Fruit fly (Drosophila melanogaster) whole organism, embryonic: Measurements from ENCODE around the gene CG17202.
A peak's percentile ranks its signal among the peaks of the same experiment; 100 is the strongest.

Experiments
- Adf1 ChIP-seq: fragments of 200-800 bp; sonication (Bioruptor generic); IDR thresholded peaks from 2 replicates; pipeline ENCODE4 v1.3.6; 2022; ENCODE audit warnings: missing biosample characterization, missing genetic modification characterization
- B-H2 ChIP-seq: fragments of 200-800 bp; sonication (Bioruptor generic); optimal IDR thresholded peaks from 2 replicates; lab custom pipeline; 2018; ENCODE audit warnings: missing biosample characterization, mild to moderate bottlenecking, missing genetic modification characterization
- BtbVII ChIP-seq: fragments of 200-800 bp; sonication (Bioruptor generic); optimal IDR thresholded peaks from 3 replicates; lab custom pipeline; 2017; ENCODE audit warnings: missing biosample characterization, mild to moderate bottlenecking, missing genetic modification characterization
- CG10654 ChIP-seq: fragments of 200-800 bp; sonication (Bioruptor generic); optimal IDR thresholded peaks from 2 replicates; lab custom pipeline; 2016; ENCODE audit warnings: missing biosample characterization, missing genetic modification characterization
- CG10979 ChIP-seq: fragments of 200-800 bp; sonication (Bioruptor generic); optimal IDR thresholded peaks from 2 replicates; lab custom pipeline; 2018; ENCODE audit warnings: missing biosample characterization, mild to moderate bottlenecking, missing genetic modification characterization, moderate library complexity
- CG11723 ChIP-seq: fragments of 200-800 bp; sonication (Bioruptor generic); optimal IDR thresholded peaks from 2 replicates; lab custom pipeline; 2017; ENCODE audit warnings: missing biosample characterization, mild to moderate bottlenecking, missing genetic modification characterization
- CG12236 ChIP-seq: fragments of 200-800 bp; sonication (Bioruptor generic); optimal IDR thresholded peaks from 2 replicates; lab custom pipeline; 2016; ENCODE audit warnings: missing biosample characterization, missing genetic modification characterization
- CG15601 ChIP-seq: fragments of 200-800 bp; sonication (Bioruptor generic); optimal IDR thresholded peaks from 3 replicates; lab custom pipeline; 2019; ENCODE audit warnings: missing biosample characterization, mild to moderate bottlenecking, missing genetic modification characterization, moderate library complexity
- CG1602 ChIP-seq: fragments of 200-800 bp; sonication (Bioruptor generic); optimal IDR thresholded peaks from 3 replicates; lab custom pipeline; 2016; ENCODE audit warnings: missing biosample characterization, missing genetic modification characterization
- CG17802 ChIP-seq: fragments of 200-800 bp; sonication (Bioruptor generic); optimal IDR thresholded peaks from 2 replicates; lab custom pipeline; 2018; ENCODE audit warnings: missing biosample characterization, mild to moderate bottlenecking, missing genetic modification characterization, moderate library complexity
- CG1792 ChIP-seq: fragments of 200-800 bp; sonication (Bioruptor generic); optimal IDR thresholded peaks from 2 replicates; lab custom pipeline; 2016; ENCODE audit warnings: missing biosample characterization, missing genetic modification characterization
- CG30020 ChIP-seq: fragments of 200-800 bp; optimal IDR thresholded peaks from 2 replicates; lab custom pipeline; 2019; ENCODE audit warnings: missing biosample characterization, mild to moderate bottlenecking, missing genetic modification characterization, moderate library complexity
- CG33557 ChIP-seq: fragments of 200-800 bp; sonication (Bioruptor generic); optimal IDR thresholded peaks from 2 replicates; lab custom pipeline; 2019; ENCODE audit warnings: missing biosample characterization, mild to moderate bottlenecking, missing genetic modification characterization, moderate library complexity
- CG34422 ChIP-seq: fragments of 200-800 bp; sonication (Bioruptor generic); IDR thresholded peaks from 3 replicates; pipeline ENCODE4 v1.3.6; 2022; ENCODE audit warnings: missing biosample characterization, missing genetic modification characterization
- CG4282 ChIP-seq: fragments of 200-800 bp; sonication (Bioruptor generic); optimal IDR thresholded peaks from 2 replicates; lab custom pipeline; 2016; ENCODE audit warnings: missing biosample characterization, missing genetic modification characterization
- CG4360 ChIP-seq: fragments of 200-800 bp; sonication (Bioruptor generic); IDR thresholded peaks from 2 replicates; pipeline ENCODE4 v1.3.6; 2022; ENCODE audit warnings: missing biosample characterization, missing genetic modification characterization
- CG4404 ChIP-seq: fragments of 200-800 bp; sonication (Bioruptor generic); IDR thresholded peaks from 2 replicates; pipeline ENCODE4 v1.3.6; 2022; ENCODE audit warnings: missing biosample characterization, missing genetic modification characterization
- CG7786 ChIP-seq: fragments of 200-800 bp; sonication (Bioruptor generic); optimal IDR thresholded peaks from 2 replicates; lab custom pipeline; 2016; ENCODE audit warnings: missing biosample characterization, missing genetic modification characterization
- CG7987 ChIP-seq: fragments of 200-800 bp; sonication (Bioruptor generic); optimal IDR thresholded peaks from 2 replicates; lab custom pipeline; 2018; ENCODE audit warnings: missing biosample characterization, mild to moderate bottlenecking, missing genetic modification characterization, moderate library complexity
- CG8290 ChIP-seq, 3 experiments: fragments of 200-800 bp; sonication (Bioruptor generic); optimal IDR thresholded peaks; 2 replicates each; lab custom pipeline; 2016 to 2019; ENCODE audit warnings: missing biosample characterization in 3 of 3, missing genetic modification characterization in 3 of 3, mild to moderate bottlenecking in 2 of 3, moderate library complexity in 1 of 3
- CG8944 ChIP-seq: fragments of 200-800 bp; sonication (Bioruptor generic); optimal IDR thresholded peaks from 3 replicates; lab custom pipeline; 2016; ENCODE audit warnings: missing biosample characterization, missing genetic modification characterization
- CTCF ChIP-seq: fragments of 200-800 bp; sonication (Bioruptor generic); optimal IDR thresholded peaks from 2 replicates; lab custom pipeline; 2017; ENCODE audit warnings: missing biosample characterization, mild to moderate bottlenecking, missing genetic modification characterization, moderate library complexity
- Doc2 ChIP-seq: fragments of 200-800 bp; sonication (Bioruptor generic); IDR thresholded peaks from 2 replicates; pipeline ENCODE4 v1.3.6; 2022; ENCODE audit warnings: missing biosample characterization, missing genetic modification characterization
- Fer1 ChIP-seq: fragments of 200-800 bp; sonication (Bioruptor generic); optimal IDR thresholded peaks from 2 replicates; lab custom pipeline; 2017; ENCODE audit warnings: missing biosample characterization, mild to moderate bottlenecking, missing genetic modification characterization
- Meics ChIP-seq: fragments of 200-800 bp; sonication (Bioruptor generic); optimal IDR thresholded peaks from 2 replicates; lab custom pipeline; 2017; ENCODE audit warnings: missing biosample characterization, mild to moderate bottlenecking, missing genetic modification characterization
- NC2β ChIP-seq: fragments of 200-800 bp; sonication (Bioruptor generic); optimal IDR thresholded peaks from 2 replicates; lab custom pipeline; 2016; ENCODE audit warnings: missing biosample characterization, missing genetic modification characterization
- Neu2 ChIP-seq: fragments of 200-800 bp; sonication (Bioruptor generic); optimal IDR thresholded peaks from 3 replicates; lab custom pipeline; 2016; ENCODE audit warnings: missing biosample characterization, missing genetic modification characterization, borderline replicate concordance
- Nf-YB ChIP-seq: fragments of 200-800 bp; sonication (Bioruptor generic); optimal IDR thresholded peaks from 3 replicates; lab custom pipeline; 2019; ENCODE audit warnings: missing biosample characterization, mild to moderate bottlenecking, missing genetic modification characterization, moderate library complexity
- Side ChIP-seq: fragments of 200-800 bp; sonication (Bioruptor generic); optimal IDR thresholded peaks from 2 replicates; lab custom pipeline; 2016; ENCODE audit warnings: missing biosample characterization, missing genetic modification characterization
- Tbp ChIP-seq: fragments of >200 bp; optimal IDR thresholded peaks from 2 replicates; lab custom pipeline; 2018; ENCODE audit warnings: missing biosample characterization, missing genetic modification characterization
- abd-A ChIP-seq: fragments of 200-800 bp; sonication (Bioruptor generic); optimal IDR thresholded peaks from 3 replicates; lab custom pipeline; 2019; ENCODE audit warnings: missing biosample characterization, mild to moderate bottlenecking, missing genetic modification characterization, moderate library complexity
- al ChIP-seq: fragments of 200-800 bp; sonication (Bioruptor generic); IDR thresholded peaks from 2 replicates; pipeline ENCODE4 v1.3.6; 2022; ENCODE audit warnings: missing biosample characterization, missing genetic modification characterization
- az2 ChIP-seq: fragments of 200-800 bp; sonication (Bioruptor generic); optimal IDR thresholded peaks from 3 replicates; lab custom pipeline; 2016; ENCODE audit warnings: missing biosample characterization, missing genetic modification characterization
- chn ChIP-seq: fragments of 200-800 bp; sonication (Bioruptor generic); optimal IDR thresholded peaks from 2 replicates; lab custom pipeline; 2016; ENCODE audit warnings: missing biosample characterization, missing genetic modification characterization
- dm ChIP-seq: fragments of 200-800 bp; sonication (Bioruptor generic); optimal IDR thresholded peaks from 3 replicates; lab custom pipeline; 2016; ENCODE audit warnings: missing biosample characterization, missing genetic modification characterization
- dmrt99B ChIP-seq: fragments of 200-800 bp; sonication (Bioruptor generic); optimal IDR thresholded peaks from 2 replicates; lab custom pipeline; 2018; ENCODE audit warnings: missing biosample characterization, mild to moderate bottlenecking, missing genetic modification characterization, moderate library complexity
- en ChIP-seq: fragments of 200-800 bp; sonication (Bioruptor generic); optimal IDR thresholded peaks from 2 replicates; lab custom pipeline; 2016; ENCODE audit warnings: missing biosample characterization, missing genetic modification characterization
- eyg ChIP-seq: fragments of 200-800 bp; sonication (Bioruptor generic); optimal IDR thresholded peaks from 3 replicates; lab custom pipeline; 2016; ENCODE audit warnings: missing biosample characterization, missing genetic modification characterization
- gfzf ChIP-seq: fragments of 200-800 bp; sonication (Bioruptor generic); optimal IDR thresholded peaks from 2 replicates; lab custom pipeline; 2016; ENCODE audit warnings: missing biosample characterization, mild to moderate bottlenecking, missing genetic modification characterization, moderate library complexity
- gt ChIP-seq: fragments of 200-800 bp; sonication (Bioruptor generic); IDR thresholded peaks from 2 replicates; pipeline ENCODE4 v1.3.6; 2022; ENCODE audit warnings: missing biosample characterization, missing genetic modification characterization
- lab ChIP-seq: fragments of 200-800 bp; sonication (Bioruptor generic); optimal IDR thresholded peaks from 3 replicates; lab custom pipeline; 2017; ENCODE audit warnings: missing biosample characterization, missing genetic modification characterization, mild to moderate bottlenecking, moderate library complexity, missing genetic modification reagents
- lmd ChIP-seq: fragments of 200-800 bp; sonication (Bioruptor generic); IDR thresholded peaks from 2 replicates; pipeline ENCODE4 v1.3.6; 2022; ENCODE audit warnings: missing biosample characterization, missing genetic modification characterization
- luna ChIP-seq: fragments of 200-800 bp; sonication (Bioruptor generic); optimal IDR thresholded peaks from 2 replicates; lab custom pipeline; 2016; ENCODE audit warnings: missing biosample characterization, missing genetic modification characterization
- nom ChIP-seq: fragments of 200-800 bp; sonication (Bioruptor generic); optimal IDR thresholded peaks from 2 replicates; lab custom pipeline; 2017; ENCODE audit warnings: missing biosample characterization, missing genetic modification characterization, mild to moderate bottlenecking, moderate library complexity, missing genetic modification reagents
- otp ChIP-seq: fragments of 200-800 bp; sonication (Bioruptor generic); IDR thresholded peaks from 3 replicates; pipeline ENCODE4, ENCODE4 v1.3.6; 2022; ENCODE audit warnings: missing biosample characterization, missing genetic modification characterization
- ro ChIP-seq: fragments of 200-800 bp; sonication (Bioruptor generic); IDR thresholded peaks from 2 replicates; pipeline ENCODE4 v1.3.6; 2022; ENCODE audit warnings: missing biosample characterization, missing genetic modification characterization
- seq ChIP-seq: fragments of 200-800 bp; sonication (Bioruptor generic); IDR thresholded peaks from 2 replicates; pipeline ENCODE4 v1.3.6; 2022; ENCODE audit warnings: missing biosample characterization, missing genetic modification characterization
- sob ChIP-seq: fragments of 200-800 bp; sonication (Bioruptor generic); IDR thresholded peaks from 2 replicates; pipeline ENCODE4 v1.3.6; 2022; ENCODE audit warnings: missing biosample characterization, missing genetic modification characterization
- tio ChIP-seq: fragments of 200-800 bp; sonication (Bioruptor generic); optimal IDR thresholded peaks from 2 replicates; lab custom pipeline; 2017; ENCODE audit warnings: missing biosample characterization, missing genetic modification characterization, inconsistent platforms
- vnd ChIP-seq: fragments of 200-800 bp; sonication (Bioruptor generic); IDR thresholded peaks from 3 replicates; pipeline ENCODE4 v1.3.6; 2022; ENCODE audit warnings: missing biosample characterization, missing genetic modification characterization; ENCODE audit not compliant: partially characterized antibody

The CG17202 gene

dm6 chr3R:12442601-12443533 is 20.3 kb downstream of the CG17202 start (continued):
- peak; percentile 23 for TF ChIP-seq nom (GFP tag; lab: Kevin White, UChicago)
- peak; percentile 99 for TF ChIP-seq CG7987 (GFP tag; lab: Kevin White, UChicago)
- TF ChIP-seq CG10654 (GFP tag; lab: Kevin White, UChicago) = no peak
- no peak for TF ChIP-seq CG1792 (GFP tag; lab: Kevin White, UChicago)
- TF ChIP-seq Doc2 = no peak
- TF ChIP-seq Neu2 (GFP tag; lab: Kevin White, UChicago) = no peak
- TF ChIP-seq Side (GFP tag; lab: Kevin White, UChicago) = no peak
- TF ChIP-seq BtbVII (GFP tag; lab: Kevin White, UChicago) = no peak
- TF ChIP-seq Fer1 (GFP tag; lab: Kevin White, UChicago) = peak; percentile 33
- TF ChIP-seq B-H2 = no peak
- TF ChIP-seq ro (GFP tag; lab: Robert Waterston, UW) = no peak
- no peak for TF ChIP-seq CG34422 (GFP tag; lab: Robert Waterston, UW)
- TF ChIP-seq CG15601 (tag; lab: Kevin White, UChicago) = no peak
- no peak for TF ChIP-seq vnd
- TF ChIP-seq CG8944 = no peak
- TF ChIP-seq lab = peak; percentile 47
- no peak for TF ChIP-seq Tbp (GFP tag; lab: Kevin White, UChicago)
- TF ChIP-seq CG33557 (GFP tag; lab: Kevin White, UChicago) = no peak
- TF ChIP-seq az2 = no peak
- no peak for TF ChIP-seq CG10979 (tag; lab: Kevin White, UChicago)
- TF ChIP-seq chn = no peak
- TF ChIP-seq seq (GFP tag; lab: Robert Waterston, UW) = no peak
- no peak for TF ChIP-seq luna (GFP tag; lab: Kevin White, UChicago)
- TF ChIP-seq tio = no peak
- TF ChIP-seq CG4360 (GFP tag; lab: Robert Waterston, UW) = no peak
- no peak for TF ChIP-seq CG11723 (GFP tag; lab: Kevin White, UChicago)
- no peak for TF ChIP-seq CG4282
- no peak for TF ChIP-seq eyg (GFP tag; lab: Kevin White, UChicago)
- no peak for TF ChIP-seq CG1602 (GFP tag; lab: Kevin White, UChicago)
- TF ChIP-seq CG30020 (tag; lab: Kevin White, UChicago) = no peak
- no peak for TF ChIP-seq abd-A
- TF ChIP-seq CTCF (GFP tag; lab: Kevin White, UChicago) = no peak
- no peak for TF ChIP-seq CG8290 (GFP tag; optimal IDR thresholded peaks at IDR 0.05; lab: Kevin White, UChicago)
- peak in 1 of 2 experiments; percentile 22 for TF ChIP-seq CG8290 (tag; optimal IDR thresholded peaks at IDR 0.05; lab: Kevin White, UChicago)
- no peak for TF ChIP-seq en (GFP tag; lab: Kevin White, UChicago)
- TF ChIP-seq gfzf (GFP tag; lab: Kevin White, UChicago) = no peak
- TF ChIP-seq CG4404 (GFP tag; lab: Robert Waterston, UW) = no peak
- TF ChIP-seq dm (GFP tag; lab: Kevin White, UChicago) = no peak
- peak; percentile 39 for TF ChIP-seq dmrt99B
- no peak for TF ChIP-seq CG12236 (GFP tag; lab: Kevin White, UChicago)
- TF ChIP-seq otp (GFP tag; lab: Robert Waterston, UW) = no peak
- TF ChIP-seq lmd (GFP tag; lab: Robert Waterston, UW) = peak; percentile 24; the same call in 1 of the 2 replicates
- no peak for TF ChIP-seq CG17802
- no peak for TF ChIP-seq Nf-YB (GFP tag; lab: Kevin White, UChicago)
- no peak for TF ChIP-seq sob (GFP tag; lab: Robert Waterston, UW)
- peak; percentile 23; the same call in 1 of the 2 replicates for TF ChIP-seq al (GFP tag; lab: Robert Waterston, UW)
- no peak for TF ChIP-seq gt (GFP tag; lab: Robert Waterston, UW)
- TF ChIP-seq NC2β (GFP tag; lab: Kevin White, UChicago) = no peak
- TF ChIP-seq Adf1 = no peak
- no peak for TF ChIP-seq CG7786 (GFP tag; lab: Kevin White, UChicago)
- TF ChIP-seq Meics = peak; percentile 60
